Worm (Caenorhabditis elegans): ENCODE results near the gene C24H10.3.

C24H10.3 gene

DNA sequence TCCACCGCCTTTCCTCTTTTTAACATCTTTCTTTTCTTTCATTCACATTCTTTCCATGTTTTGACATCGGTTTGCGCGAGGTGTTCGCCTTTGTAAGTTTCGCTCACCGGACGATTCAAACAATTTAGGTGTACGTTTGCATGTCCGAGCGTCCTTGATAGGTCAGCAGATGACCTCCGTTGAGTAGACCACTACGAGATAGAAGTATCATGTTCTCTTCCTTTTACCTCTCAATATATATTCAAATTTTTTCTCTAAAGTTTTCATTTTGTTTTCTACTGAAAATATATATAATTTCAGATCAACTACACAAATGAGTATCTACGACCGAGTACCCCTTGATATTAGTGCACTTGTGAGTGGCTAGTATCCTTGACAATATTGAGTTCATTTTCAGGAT is at the start of gene C24H10.3:
Gene C24H10.3, plus strand, starts transcription at position 301 of the 400 bp plus-strand sequence.
- TF ChIP-seq elt-3 (tag; optimal IDR thresholded peaks at IDR 0.05), result peak in 1 of 3 experiments; percentile 26
- TF ChIP-seq nhr-25 (tag; optimal IDR thresholded peaks at IDR 0.05), result peak; percentile 59
- TF ChIP-seq ama-1 (optimal IDR thresholded peaks at IDR 0.05), result no peak

- TF ChIP-seq zag-1 (tag; optimal IDR thresholded peaks at IDR 0.05), result no peak
- TF ChIP-seq jun-1 (tag; optimal IDR thresholded peaks at IDR 0.05), result no peak
- TF ChIP-seq ztf-11 (tag; optimal IDR thresholded peaks at IDR 0.05), result no peak
- no peak for TF ChIP-seq ztf-4 (tag; optimal IDR thresholded peaks at IDR 0.05)
- TF ChIP-seq nhr-67 (tag; optimal IDR thresholded peaks at IDR 0.05), result no peak
- TF ChIP-seq skn-1 (tag; optimal IDR thresholded peaks at IDR 0.05), result no peak
- no peak for TF ChIP-seq hmg-11 (tag; optimal IDR thresholded peaks at IDR 0.05)
- no peak for TF ChIP-seq nhr-77 (tag; optimal IDR thresholded peaks at IDR 0.05)
- no peak for TF ChIP-seq tbx-2 (tag; optimal IDR thresholded peaks at IDR 0.05)
- TF ChIP-seq sea-2 (GFP tag; optimal IDR thresholded peaks at IDR 0.05), result no peak
- TF ChIP-seq ama-1 (optimal IDR thresholded peaks at IDR 0.05), result no peak
- TF ChIP-seq nhr-237 (tag; optimal IDR thresholded peaks at IDR 0.05), result no peak
- TF ChIP-seq pqm-1 (tag; optimal IDR thresholded peaks at IDR 0.05), result no peak
- TF ChIP-seq lin-39 (tag; optimal IDR thresholded peaks at IDR 0.05), result no peak
- TF ChIP-seq pha-4 (tag; optimal IDR thresholded peaks at IDR 0.05), result peak; percentile 10
- peak; percentile 51 for TF ChIP-seq elt-2 (tag; optimal IDR thresholded peaks at IDR 0.05)
- TF ChIP-seq ZK546.5 (tag; optimal IDR thresholded peaks at IDR 0.05), result no peak
Observed at ce11 chrX:5013826-5014225, 47.0 kb upstream of the C24H10.3 start, which contains the start of gene ZC449.7. ZC449.7 (plus strand) TSS chrX:5014074.

DNA sequence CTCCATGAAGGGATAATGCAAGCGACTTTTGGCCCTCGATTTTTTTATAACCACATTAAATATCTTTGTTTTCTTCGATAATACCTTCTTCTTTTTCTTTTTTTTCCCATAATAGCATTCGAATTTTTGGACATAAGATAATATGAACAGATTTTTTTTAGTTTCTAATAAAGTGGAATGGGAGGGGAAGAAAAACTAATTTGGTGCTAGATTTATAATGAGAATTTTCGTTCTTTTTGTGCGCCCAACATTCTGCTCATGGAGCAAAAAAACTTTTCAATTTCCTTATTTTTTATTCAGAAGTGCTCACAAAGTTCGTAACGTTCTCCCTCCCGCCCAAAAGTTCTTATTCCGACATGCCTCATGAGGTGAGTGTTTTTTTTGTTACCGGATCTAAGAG is 45.1 kb upstream of the C24H10.3 start, which contains the start of gene ZC449.8:
Gene ZC449.8, plus strand, starts transcription at position 301 of the 400 bp plus-strand sequence.
- TF ChIP-seq elt-3 (tag; optimal IDR thresholded peaks at IDR 0.05), result no peak
- TF ChIP-seq snpc-4 (tag; optimal IDR thresholded peaks at IDR 0.05), result no peak
- no peak for TF ChIP-seq nhr-76 (tag; optimal IDR thresholded peaks at IDR 0.05)
- TF ChIP-seq daf-12 (tag; optimal IDR thresholded peaks at IDR 0.05), result no peak
- no peak for TF ChIP-seq elt-2 (tag; optimal IDR thresholded peaks at IDR 0.05)
- TF ChIP-seq ztf-4 (tag; optimal IDR thresholded peaks at IDR 0.05), result no peak
- no peak for TF ChIP-seq ztf-11 (tag; optimal IDR thresholded peaks at IDR 0.05)
- TF ChIP-seq hmg-11 (tag; optimal IDR thresholded peaks at IDR 0.05), result no peak
- TF ChIP-seq ceh-82 (tag; optimal IDR thresholded peaks at IDR 0.05), result no peak
- no peak for TF ChIP-seq lin-39 (tag; optimal IDR thresholded peaks at IDR 0.05)
- no peak for TF ChIP-seq zag-1 (tag; optimal IDR thresholded peaks at IDR 0.05)

ce11 chrX:5017591-5017990 is 43.3 kb upstream of the C24H10.3 start, which contains the start of gene sek-3:
sek-3 (plus strand) TSS chrX:5017891.
- no peak for TF ChIP-seq daf-12 (tag; optimal IDR thresholded peaks at IDR 0.05)

DNA sequence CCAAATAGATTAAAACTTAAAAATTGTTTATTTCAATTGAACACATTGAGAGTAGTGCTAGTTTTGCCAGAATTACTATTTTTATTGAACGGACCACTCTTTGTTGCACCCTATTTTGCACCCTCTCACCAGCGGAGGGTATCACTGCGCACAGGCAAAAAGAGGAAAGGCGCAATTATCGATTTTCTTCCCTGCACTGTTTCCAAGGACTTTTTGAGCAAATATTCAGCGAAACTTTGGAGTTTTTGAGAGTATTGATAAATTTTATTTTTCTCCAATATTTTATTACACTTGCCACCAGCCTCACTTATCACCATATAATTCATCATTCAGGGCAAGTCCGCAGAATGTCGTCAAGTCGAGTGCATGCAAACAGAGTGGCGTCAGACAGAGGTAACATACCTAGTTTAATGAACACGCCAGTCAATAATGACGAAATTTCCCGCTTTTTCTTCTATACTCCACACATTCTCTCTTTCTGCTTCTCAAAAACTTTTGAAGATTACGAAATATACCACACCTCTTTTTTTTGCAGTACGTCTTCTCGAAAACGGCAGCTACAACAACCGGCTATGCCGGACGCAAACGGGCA is 42.7 kb upstream of the C24H10.3 start:
- TF ChIP-seq ceh-82 (tag; optimal IDR thresholded peaks at IDR 0.05) (no peak), jun-1 (tag; optimal IDR thresholded peaks at IDR 0.05) (no peak), nhr-25 (tag; optimal IDR thresholded peaks at IDR 0.05) (peak; percentile 43), unc-39 (tag; optimal IDR thresholded peaks at IDR 0.05) (no peak), skn-1 (tag; optimal IDR thresholded peaks at IDR 0.05) (no peak), ztf-4 (tag; optimal IDR thresholded peaks at IDR 0.05) (no peak), hmg-11 (tag; optimal IDR thresholded peaks at IDR 0.05) (no peak), elt-2 (tag; optimal IDR thresholded peaks at IDR 0.05) (peak; percentile 56), nfya-1 (tag; optimal IDR thresholded peaks at IDR 0.05; ENCODE audit: insufficient read depth) (peak; percentile 19), pqm-1 (tag; optimal IDR thresholded peaks at IDR 0.05) (peak; percentile 27), egl-5 (tag; optimal IDR thresholded peaks at IDR 0.05) (no peak), elt-1 (tag; optimal IDR thresholded peaks at IDR 0.05) (no peak), daf-12 (tag; optimal IDR thresholded peaks at IDR 0.05) (no peak), ceh-28 (tag; optimal IDR thresholded peaks at IDR 0.05) (peak; percentile 58), fkh-2 (tag; optimal IDR thresholded peaks at IDR 0.05) (no peak), nhr-23 (tag; optimal IDR thresholded peaks at IDR 0.05) (peak; percentile 47), lin-39 (tag; optimal IDR thresholded peaks at IDR 0.05) (peak; percentile 31), snpc-4 (tag; optimal IDR thresholded peaks at IDR 0.05) (peak; percentile 11), R02D3.7 (tag; optimal IDR thresholded peaks at IDR 0.05) (no peak), pha-4 (tag; optimal IDR thresholded peaks at IDR 0.05) (peak; percentile 58), tbx-2 (tag; optimal IDR thresholded peaks at IDR 0.05) (no peak)
